Worm (Caenorhabditis elegans) whole organism, L2 larva: ENCODE measurements around the gene amx-3.

ENCODE experiments used
- egl-27 ChIP-seq: sonication (generic microtip); optimal IDR thresholded peaks from 3 replicates; lab custom pipeline; 2017; ENCODE audit warnings: missing biosample characterization, missing genetic modification reagents, missing genetic modification characterization
- elt-1 ChIP-seq: fragments of 150-350 bp; optimal IDR thresholded peaks from 2 replicates; lab custom pipeline; 2014; ENCODE audit warnings: missing biosample characterization, missing genetic modification characterization
- elt-3 ChIP-seq: sonication (generic microtip); optimal IDR thresholded peaks from 2 replicates; lab custom pipeline; 2017; ENCODE audit warnings: missing biosample characterization, missing genetic modification characterization
- lin-13 ChIP-seq: fragments of 150-350 bp; optimal IDR thresholded peaks from 2 replicates; lab custom pipeline; 2014; ENCODE audit warnings: missing biosample characterization, missing genetic modification reagents, missing genetic modification characterization
- mdl-1 ChIP-seq, 2 experiments: fragments of 150-350 bp in 1 of 2; sonication (generic microtip) in 1 of 2; optimal IDR thresholded peaks; 2 replicates each; lab custom pipeline; 2017; ENCODE audit warnings: missing biosample characterization in 2 of 2, missing genetic modification characterization in 2 of 2
- nhr-11 ChIP-seq: fragments of 150-350 bp; optimal IDR thresholded peaks from 2 replicates; lab custom pipeline; 2014; ENCODE audit warnings: missing biosample characterization, missing genetic modification characterization
- nhr-12 ChIP-seq: fragments of 150-350 bp; optimal IDR thresholded peaks from 2 replicates; lab custom pipeline; 2014; ENCODE audit warnings: missing biosample characterization, missing genetic modification characterization
- nhr-25 ChIP-seq: fragments of 150-350 bp; sonication (generic microtip); optimal IDR thresholded peaks from 3 replicates; lab custom pipeline; 2014; ENCODE audit warnings: missing biosample characterization, missing genetic modification characterization
- nhr-77 ChIP-seq: fragments of 150-350 bp; optimal IDR thresholded peaks from 2 replicates; lab custom pipeline; 2014; ENCODE audit warnings: missing biosample characterization, missing genetic modification characterization
- unc-39 ChIP-seq: fragments of 150-350 bp; optimal IDR thresholded peaks from 2 replicates; lab custom pipeline; 2014; ENCODE audit warnings: missing biosample characterization, missing genetic modification characterization
- unc-62 ChIP-seq: fragments of 150-350 bp; optimal IDR thresholded peaks from 2 replicates; lab custom pipeline; 2014; ENCODE audit warnings: missing biosample characterization, missing genetic modification reagents, missing genetic modification characterization

DNA sequence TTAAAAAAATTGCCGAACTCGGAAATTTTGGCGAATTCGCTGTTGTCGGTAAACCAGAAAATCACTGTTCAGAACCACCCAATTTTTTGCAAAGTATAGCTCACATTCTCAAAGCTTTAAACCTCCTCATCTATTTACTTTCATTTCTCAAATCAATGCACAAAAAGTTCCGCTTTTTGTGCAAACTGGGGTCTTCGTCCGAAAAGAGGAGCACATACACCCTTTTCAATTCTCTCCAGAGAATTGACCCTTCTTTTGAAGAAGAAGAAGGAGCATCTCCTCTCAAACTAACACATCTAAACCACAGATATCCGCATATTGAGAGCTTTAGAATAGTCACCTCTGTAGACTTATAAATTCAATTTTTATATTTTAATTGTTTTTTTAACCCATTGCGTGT, 28.2 kb downstream of the amx-3 start:
- no peak for TF ChIP-seq nhr-25 (tag; lab: Kevin White, UChicago)
- TF ChIP-seq elt-3: no peak
- no peak for TF ChIP-seq unc-39
- TF ChIP-seq unc-62 (GFP tag; lab: Kevin White, UChicago): no peak
- TF ChIP-seq nhr-77: no peak
- no peak for TF ChIP-seq nhr-12 (tag; lab: Kevin White, UChicago)
- no peak for TF ChIP-seq mdl-1 (tag; optimal IDR thresholded peaks at IDR 0.05; lab: Kevin White, UChicago)
- TF ChIP-seq nhr-11 (tag; lab: Kevin White, UChicago): no peak
- no peak for TF ChIP-seq elt-1
- TF ChIP-seq egl-27 (tag; lab: Kevin White, UChicago): no peak
- no peak for TF ChIP-seq lin-13 (GFP tag; lab: Kevin White, UChicago)
